Worm (Caenorhabditis elegans) whole organism, young adult: ENCODE data around the gene csn-5.
A peak's percentile ranks its signal among the peaks of the same experiment; 100 is the strongest.

Source experiments
- C06A6.2 ChIP-seq: fragments of 200-800 bp; sonication (Bioruptor generic); conservative IDR thresholded peaks from 2 replicates; pipeline ENCODE4 v1.3.6; 2022; ENCODE audit warnings: missing genetic modification characterization, missing compliant biosample characterization
- F10E7.11 ChIP-seq: sonication (generic microtip); optimal IDR thresholded peaks from 2 replicates; lab custom pipeline; 2017; ENCODE audit warnings: mild to moderate bottlenecking, missing genetic modification characterization, moderate library complexity, missing compliant biosample characterization
- F23B12.7 ChIP-seq: sonication (generic microtip); optimal IDR thresholded peaks from 2 replicates; lab custom pipeline; 2017; ENCODE audit warnings: missing genetic modification characterization, mild to moderate bottlenecking, missing compliant biosample characterization, antibody characterized with exemption, moderate library complexity; ENCODE audit not compliant: insufficient read depth
- F49E8.2 ChIP-seq: sonication (generic microtip); optimal IDR thresholded peaks from 3 replicates; lab custom pipeline; 2017; ENCODE audit warnings: missing genetic modification characterization, mild to moderate bottlenecking, missing compliant biosample characterization, antibody characterized with exemption, moderate library complexity; ENCODE audit not compliant: insufficient read depth
- Y53F4B.3 ChIP-seq: fragments of 200-800 bp; sonication (Bioruptor generic); IDR thresholded peaks from 2 replicates; pipeline ENCODE4 v1.3.6; 2022; ENCODE audit warnings: missing genetic modification reagents, missing genetic modification characterization, missing compliant biosample characterization
- Y56A3A.18 ChIP-seq: fragments of 200-800 bp; sonication (Bioruptor generic); IDR thresholded peaks from 2 replicates; pipeline ENCODE4 v1.3.6; 2022; ENCODE audit warnings: missing genetic modification reagents, missing genetic modification characterization, missing compliant biosample characterization
- Y67H2A.10 ChIP-seq: fragments of 200-800 bp; sonication (Bioruptor generic); conservative IDR thresholded peaks from 2 replicates; pipeline ENCODE4 v1.3.6; 2022; ENCODE audit warnings: missing genetic modification reagents, missing genetic modification characterization, missing compliant biosample characterization
- Y79H2A.3 ChIP-seq: fragments of 200-800 bp; sonication (Bioruptor generic); conservative IDR thresholded peaks from 2 replicates; pipeline ENCODE4 v1.3.6; 2022; ENCODE audit warnings: missing genetic modification reagents, missing genetic modification characterization, missing compliant biosample characterization
- ZK185.1 ChIP-seq: sonication (generic microtip); optimal IDR thresholded peaks from 2 replicates; lab custom pipeline; 2016; ENCODE audit warnings: mild to moderate bottlenecking, missing genetic modification characterization, missing compliant biosample characterization; ENCODE audit not compliant: poor library complexity, severe bottlenecking
- akir-1 ChIP-seq: fragments of 200-800 bp; sonication (Bioruptor generic); optimal IDR thresholded peaks from 2 replicates; lab custom pipeline; 2018; ENCODE audit warnings: mild to moderate bottlenecking, missing genetic modification characterization, moderate library complexity, missing compliant biosample characterization
- ama-1 ChIP-seq, 3 experiments: fragments of 150-350 bp in 1 of 3; sonication (generic microtip) in 2 of 3; optimal IDR thresholded peaks; 2 replicates each; lab custom pipeline; 2014 to 2018; ENCODE audit warnings: missing biosample characterization in 2 of 3, missing genetic modification characterization in 2 of 3, missing genetic modification reagents in 2 of 3
- attf-5 ChIP-seq: fragments of 200-800 bp; sonication (Bioruptor generic); optimal IDR thresholded peaks from 2 replicates; lab custom pipeline; 2018; ENCODE audit warnings: mild to moderate bottlenecking, missing genetic modification characterization, missing compliant biosample characterization
- ccch-3 ChIP-seq: fragments of 200-800 bp; sonication (Bioruptor generic); optimal IDR thresholded peaks from 2 replicates; lab custom pipeline; 2018; ENCODE audit warnings: mild to moderate bottlenecking, missing genetic modification characterization, missing compliant biosample characterization
- cebp-1 ChIP-seq, 2 experiments: fragments of 200-800 bp in 1 of 2; sonication (Bioruptor generic) in 1 of 2; sonication (generic microtip) in 1 of 2; IDR thresholded peaks in 1 of 2; optimal IDR thresholded peaks in 1 of 2; 2 replicates each; pipeline versions ENCODE4 v1.3.6 to Lab custom; 2017 to 2022; ENCODE audit warnings: missing compliant biosample characterization in 2 of 2, missing genetic modification characterization in 2 of 2, mild to moderate bottlenecking in 1 of 2, missing genetic modification reagents in 1 of 2, moderate library complexity in 1 of 2
- cebp-2 ChIP-seq: fragments of 200-800 bp; sonication (Bioruptor generic); IDR thresholded peaks from 2 replicates; pipeline ENCODE4 v1.3.6; 2022; ENCODE audit warnings: missing genetic modification characterization, missing compliant biosample characterization
- ceh-100 ChIP-seq: fragments of 200-800 bp; sonication (Bioruptor generic); IDR thresholded peaks from 2 replicates; pipeline ENCODE4 v1.3.6; 2022; ENCODE audit warnings: missing genetic modification reagents, missing genetic modification characterization, missing compliant biosample characterization
- ceh-40 ChIP-seq: fragments of 200-800 bp; sonication (Bioruptor generic); IDR thresholded peaks from 2 replicates; pipeline ENCODE4 v1.3.6; 2022; ENCODE audit warnings: missing genetic modification characterization, missing compliant biosample characterization
- ceh-79 ChIP-seq: sonication (generic microtip); optimal IDR thresholded peaks from 2 replicates; lab custom pipeline; 2017; ENCODE audit warnings: mild to moderate bottlenecking, missing genetic modification characterization, missing compliant biosample characterization
- chd-7 ChIP-seq: sonication (generic microtip); optimal IDR thresholded peaks from 2 replicates; lab custom pipeline; 2016; ENCODE audit warnings: mild to moderate bottlenecking, missing genetic modification characterization, moderate library complexity, missing compliant biosample characterization
- die-1 ChIP-seq: sonication (generic microtip); optimal IDR thresholded peaks from 2 replicates; lab custom pipeline; 2016; ENCODE audit warnings: missing genotype, mild to moderate bottlenecking, missing genetic modification characterization, missing compliant biosample characterization
- dox-1 ChIP-seq: fragments of 200-800 bp; sonication (Bioruptor generic); IDR thresholded peaks from 2 replicates; pipeline ENCODE4 v1.3.6; 2022; ENCODE audit warnings: missing genetic modification reagents, missing genetic modification characterization, missing compliant biosample characterization
- dpl-1 ChIP-seq: fragments of 150-350 bp; optimal IDR thresholded peaks from 2 replicates; lab custom pipeline; 2014; ENCODE audit warnings: missing biosample characterization, missing genetic modification reagents, missing genetic modification characterization
- ekl-4 ChIP-seq: fragments of 200-800 bp; sonication (Bioruptor generic); IDR thresholded peaks from 2 replicates; pipeline ENCODE4 v1.3.6; 2022; ENCODE audit warnings: missing genetic modification reagents, missing genetic modification characterization, missing compliant biosample characterization
- fkh-3 ChIP-seq: sonication (generic microtip); optimal IDR thresholded peaks from 2 replicates; lab custom pipeline; 2016; ENCODE audit warnings: mild to moderate bottlenecking, missing genetic modification characterization, missing compliant biosample characterization
- gei-17 ChIP-seq: fragments of 200-800 bp; sonication (Bioruptor generic); optimal IDR thresholded peaks from 2 replicates; lab custom pipeline; 2018; ENCODE audit warnings: mild to moderate bottlenecking, missing genetic modification characterization, missing compliant biosample characterization
- let-526 ChIP-seq: fragments of 200-800 bp; sonication (Bioruptor generic); IDR thresholded peaks from 2 replicates; pipeline ENCODE4 v1.3.6; 2022; ENCODE audit warnings: missing genetic modification reagents, missing genetic modification characterization, missing compliant biosample characterization
- lin-26 ChIP-seq: fragments of 200-800 bp; sonication (Bioruptor generic); IDR thresholded peaks from 2 replicates; pipeline ENCODE4 v1.3.6; 2022; ENCODE audit warnings: missing genetic modification reagents, missing genetic modification characterization, missing compliant biosample characterization
- lin-35 ChIP-seq, 3 experiments: fragments of 150-350 bp in 2 of 3; sonication (generic microtip) in 1 of 3; optimal IDR thresholded peaks; 2 replicates each; lab custom pipeline; 2014 to 2018; ENCODE audit warnings: missing biosample characterization in 3 of 3, missing genetic modification characterization in 3 of 3, missing genetic modification reagents in 3 of 3
- madf-3 ChIP-seq: fragments of 200-800 bp; sonication (Bioruptor generic); IDR thresholded peaks from 2 replicates; pipeline ENCODE4 v1.3.6; 2022; ENCODE audit warnings: missing genetic modification reagents, missing genetic modification characterization, missing compliant biosample characterization
- mel-28 ChIP-seq: sonication (generic microtip); optimal IDR thresholded peaks from 2 replicates; lab custom pipeline; 2016; ENCODE audit warnings: borderline replicate concordance, mild to moderate bottlenecking, missing genetic modification characterization, missing compliant biosample characterization
- nfya-2 ChIP-seq: fragments of 200-800 bp; sonication (Bioruptor generic); IDR thresholded peaks from 2 replicates; pipeline ENCODE4 v1.3.6; 2022; ENCODE audit warnings: missing genetic modification reagents, missing genetic modification characterization, missing compliant biosample characterization
- nhr-27 ChIP-seq: fragments of 200-800 bp; sonication (Bioruptor generic); optimal IDR thresholded peaks from 2 replicates; lab custom pipeline; 2018; ENCODE audit warnings: mild to moderate bottlenecking, missing genetic modification characterization, moderate library complexity, missing compliant biosample characterization
- nhr-80 ChIP-seq: sonication (generic microtip); optimal IDR thresholded peaks from 2 replicates; lab custom pipeline; 2016; ENCODE audit warnings: missing genetic modification characterization, missing compliant biosample characterization
- nhr-90 ChIP-seq: sonication (generic microtip); optimal IDR thresholded peaks from 2 replicates; lab custom pipeline; 2016; ENCODE audit warnings: missing genotype, mild to moderate bottlenecking, missing genetic modification characterization, missing compliant biosample characterization
- pbrm-1 ChIP-seq: fragments of 200-800 bp; sonication (Bioruptor generic); IDR thresholded peaks from 2 replicates; pipeline ENCODE4 v1.3.6; 2022; ENCODE audit warnings: missing genetic modification reagents, missing genetic modification characterization, missing compliant biosample characterization
- pha-4 ChIP-seq: fragments of 150-350 bp; sonication (generic microtip); optimal IDR thresholded peaks from 2 replicates; lab custom pipeline; 2014; ENCODE audit warnings: missing biosample characterization, missing genetic modification reagents, missing genetic modification characterization
- snpc-4 ChIP-seq, 5 experiments: fragments of 150-350 bp in 1 of 5; sonication (generic microtip) in 4 of 5; optimal IDR thresholded peaks; 2 replicates each; lab custom pipeline; 2014 to 2018; ENCODE audit warnings: missing genetic modification characterization in 5 of 5, missing biosample characterization in 3 of 5, antibody characterized with exemption in 2 of 5, mild to moderate bottlenecking in 2 of 5, missing compliant biosample characterization in 2 of 5, missing genotype in 2 of 5, moderate library complexity in 2 of 5, missing genetic modification reagents in 1 of 5
- somi-1 ChIP-seq: fragments of 200-800 bp; sonication (Bioruptor generic); optimal IDR thresholded peaks from 2 replicates; lab custom pipeline; 2018; ENCODE audit warnings: mild to moderate bottlenecking, missing genetic modification characterization, missing compliant biosample characterization
- tbp1 ChIP-seq: fragments of 200-800 bp; sonication (Bioruptor generic); optimal IDR thresholded peaks from 2 replicates; lab custom pipeline; 2018; ENCODE audit warnings: mild to moderate bottlenecking, missing genetic modification characterization, missing compliant biosample characterization
- tlf-1 ChIP-seq: fragments of 200-800 bp; sonication (Bioruptor generic); optimal IDR thresholded peaks from 2 replicates; lab custom pipeline; 2018; ENCODE audit warnings: mild to moderate bottlenecking, missing genetic modification characterization, missing compliant biosample characterization
- zfh-2 ChIP-seq: fragments of 200-800 bp; sonication (Bioruptor generic); conservative IDR thresholded peaks from 2 replicates; pipeline ENCODE4 v1.3.6; 2022; ENCODE audit warnings: missing genetic modification reagents, missing genetic modification characterization, missing compliant biosample characterization
- zim-3 ChIP-seq: sonication (generic microtip); optimal IDR thresholded peaks from 2 replicates; lab custom pipeline; 2017; ENCODE audit warnings: mild to moderate bottlenecking, missing genetic modification characterization, moderate library complexity, missing compliant biosample characterization
- ztf-26 ChIP-seq: sonication (generic microtip); optimal IDR thresholded peaks from 2 replicates; lab custom pipeline; 2017; ENCODE audit warnings: missing genetic modification characterization, missing compliant biosample characterization

The csn-5 gene

DNA sequence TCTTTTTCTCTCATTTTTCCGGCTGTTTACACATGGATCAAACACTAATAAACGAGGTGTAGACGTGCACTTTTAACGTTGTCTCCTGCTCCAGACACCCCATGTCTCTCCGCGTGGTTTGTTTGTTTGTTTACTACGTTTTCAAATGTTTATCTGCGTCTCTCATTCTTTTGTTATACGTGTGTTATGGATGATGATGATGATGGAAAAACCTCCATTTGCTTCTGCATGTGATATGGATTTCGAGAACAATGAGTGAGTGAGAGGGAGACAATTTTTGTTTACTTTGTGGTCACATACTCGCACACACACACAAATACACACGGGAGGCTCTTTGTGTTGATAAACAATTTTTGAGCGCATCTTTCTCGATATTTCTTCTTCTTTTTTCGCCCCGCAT lies 44.9 kb upstream of the csn-5 start (continued):
- no peak for TF ChIP-seq F23B12.7
- no peak for TF ChIP-seq madf-3 (GFP tag; lab: Robert Waterston, UW)
- peak; percentile 55 for TF ChIP-seq attf-5 (GFP tag; lab: Kevin White, UChicago)
- peak; percentile 22; the same call in 1 of the 2 replicates for TF ChIP-seq pbrm-1
- peak; percentile 44 for TF ChIP-seq ama-1 (optimal IDR thresholded peaks at IDR 0.05; lab: Kevin White, UChicago)
- TF ChIP-seq ama-1 (GFP tag; optimal IDR thresholded peaks at IDR 0.05; lab: Kevin White, UChicago) = no peak
- TF ChIP-seq somi-1 (GFP tag; lab: Kevin White, UChicago) = peak; percentile 44
- TF ChIP-seq F10E7.11 (tag; lab: Kevin White, UChicago) = no peak
- TF ChIP-seq fkh-3 (tag; lab: Kevin White, UChicago) = no peak
- TF ChIP-seq F49E8.2 = no peak
- no peak for TF ChIP-seq ccch-3 (GFP tag; lab: Kevin White, UChicago)
- no peak for TF ChIP-seq zim-3
- no peak for TF ChIP-seq dpl-1 (GFP tag; lab: Kevin White, UChicago)
- TF ChIP-seq ceh-40 (GFP tag; lab: Robert Waterston, UW) = no peak
- no peak for TF ChIP-seq akir-1 (GFP tag; lab: Kevin White, UChicago)
- no peak for TF ChIP-seq tlf-1 (GFP tag; lab: Kevin White, UChicago)
- TF ChIP-seq Y53F4B.3 = no peak
- TF ChIP-seq pha-4 (tag; lab: Kevin White, UChicago) = peak; percentile 46
- no peak for TF ChIP-seq mel-28 (tag; lab: Kevin White, UChicago)
- no peak for TF ChIP-seq Y56A3A.18
- no peak for TF ChIP-seq ceh-100 (GFP tag; lab: Robert Waterston, UW)
- no peak for TF ChIP-seq gei-17 (GFP tag; lab: Kevin White, UChicago)
- no peak for TF ChIP-seq ceh-79 (tag; lab: Kevin White, UChicago)
- no peak for TF ChIP-seq Y67H2A.10 (GFP tag; lab: Robert Waterston, UW)
- no peak for TF ChIP-seq die-1
- TF ChIP-seq tbp1 (GFP tag; lab: Kevin White, UChicago) = peak; percentile 4
- no peak for TF ChIP-seq ZK185.1 (tag; lab: Kevin White, UChicago)
- no peak for TF ChIP-seq snpc-4 (GFP tag; optimal IDR thresholded peaks at IDR 0.05; lab: Kevin White, UChicago)
- TF ChIP-seq snpc-4 (tag; optimal IDR thresholded peaks at IDR 0.05; lab: Kevin White, UChicago) = peak in 2 of 4 experiments; percentile 11 to 45
- no peak for TF ChIP-seq C06A6.2 (GFP tag; lab: Robert Waterston, UW)
- TF ChIP-seq cebp-1 (GFP tag; IDR thresholded peaks at IDR 0.05; lab: Robert Waterston, UW) = no peak
- peak; percentile 62 for TF ChIP-seq cebp-1 (tag; optimal IDR thresholded peaks at IDR 0.05; lab: Kevin White, UChicago)
- no peak for TF ChIP-seq ztf-26 (tag; lab: Kevin White, UChicago)
- no peak for TF ChIP-seq cebp-2 (GFP tag; lab: Robert Waterston, UW)
- no peak for TF ChIP-seq nhr-90 (tag; lab: Kevin White, UChicago)
- TF ChIP-seq zfh-2 (GFP tag; lab: Robert Waterston, UW) = no peak
- no peak for TF ChIP-seq nfya-2 (GFP tag; lab: Robert Waterston, UW)
- TF ChIP-seq dox-1 (GFP tag; lab: Robert Waterston, UW) = peak; percentile 25; the same call in 1 of the 2 replicates
- no peak for TF ChIP-seq ekl-4 (GFP tag; lab: Robert Waterston, UW)
- TF ChIP-seq nhr-27 = no peak
- TF ChIP-seq Y79H2A.3 (GFP tag; lab: Robert Waterston, UW) = no peak
- TF ChIP-seq chd-7 (tag; lab: Kevin White, UChicago) = peak; percentile 30
- TF ChIP-seq lin-26 (GFP tag; lab: Robert Waterston, UW) = 0 out of 2 replicates have a peak, but pooled peaks have one; percentile 23
- TF ChIP-seq let-526 (GFP tag; lab: Robert Waterston, UW) = no peak
- TF ChIP-seq nhr-80 (tag; lab: Kevin White, UChicago) = peak; percentile 15
- no peak for TF ChIP-seq lin-35 (GFP tag; optimal IDR thresholded peaks at IDR 0.05; lab: Kevin White, UChicago)
